Fruit fly (Drosophila melanogaster) whole organism, embryonic: ENCODE measurements around the gene CG42822.

Source experiments
- ATbp ChIP-seq: fragments of 200-800 bp; sonication (Bioruptor generic); optimal IDR thresholded peaks from 2 replicates; lab custom pipeline; 2017; ENCODE audit warnings: missing biosample characterization, mild to moderate bottlenecking, missing genetic modification characterization, missing genetic modification reagents
- CG10366 ChIP-seq: fragments of 200-800 bp; sonication (Bioruptor generic); IDR thresholded peaks from 2 replicates; pipeline ENCODE4 v1.3.6; 2022; ENCODE audit warnings: missing biosample characterization, missing genetic modification characterization
- CG10654 ChIP-seq: fragments of 200-800 bp; sonication (Bioruptor generic); optimal IDR thresholded peaks from 2 replicates; lab custom pipeline; 2016; ENCODE audit warnings: missing biosample characterization, missing genetic modification characterization
- CG11247 ChIP-seq: fragments of 200-800 bp; sonication (Bioruptor generic); IDR thresholded peaks from 2 replicates; pipeline ENCODE4 v1.3.6; 2022; ENCODE audit warnings: missing biosample characterization, missing genetic modification characterization
- CG11456 ChIP-seq: fragments of 200-800 bp; sonication (Bioruptor generic); IDR thresholded peaks from 3 replicates; pipeline ENCODE4 v1.3.6; 2022; ENCODE audit warnings: missing biosample characterization, missing genetic modification characterization
- CG13296 ChIP-seq: fragments of 200-800 bp; sonication (Bioruptor generic); optimal IDR thresholded peaks from 3 replicates; lab custom pipeline; 2018; ENCODE audit warnings: missing biosample characterization, mild to moderate bottlenecking, missing genetic modification characterization
- CG15011 ChIP-seq: fragments of 200-800 bp; sonication (Bioruptor generic); optimal IDR thresholded peaks from 3 replicates; lab custom pipeline; 2018; ENCODE audit warnings: missing biosample characterization, mild to moderate bottlenecking, missing genetic modification characterization
- CG17186 ChIP-seq: fragments of 200-800 bp; sonication (Bioruptor generic); optimal IDR thresholded peaks from 3 replicates; lab custom pipeline; 2017; ENCODE audit warnings: missing biosample characterization, missing genetic modification reagents, missing genetic modification characterization
- CG1832 ChIP-seq: fragments of 200-800 bp; sonication (Bioruptor generic); optimal IDR thresholded peaks from 2 replicates; lab custom pipeline; 2017; ENCODE audit warnings: missing biosample characterization, mild to moderate bottlenecking, missing genetic modification characterization, inconsistent platforms
- CG18619 ChIP-seq: fragments of 200-800 bp; sonication (Bioruptor generic); optimal IDR thresholded peaks from 3 replicates; lab custom pipeline; 2017; ENCODE audit warnings: missing biosample characterization, mild to moderate bottlenecking, missing genetic modification characterization
- CG2199 ChIP-seq: fragments of 200-800 bp; sonication (Bioruptor generic); IDR thresholded peaks from 3 replicates; pipeline ENCODE4 v1.3.6; 2022; ENCODE audit warnings: missing biosample characterization, missing genetic modification characterization
- CG2712 ChIP-seq: fragments of 200-800 bp; optimal IDR thresholded peaks from 3 replicates; lab custom pipeline; 2019; ENCODE audit warnings: missing biosample characterization, mild to moderate bottlenecking, missing genetic modification characterization, moderate library complexity
- CG32772 ChIP-seq: fragments of 200-800 bp; sonication (Bioruptor generic); IDR thresholded peaks from 2 replicates; pipeline ENCODE4 v1.3.6; 2022; ENCODE audit warnings: missing biosample characterization, missing genetic modification characterization
- CG4820 ChIP-seq: fragments of 200-800 bp; sonication (Bioruptor generic); optimal IDR thresholded peaks from 3 replicates; lab custom pipeline; 2016; ENCODE audit warnings: missing biosample characterization, missing genetic modification characterization
- CG6683 ChIP-seq: fragments of 200-800 bp; sonication (Bioruptor generic); optimal IDR thresholded peaks from 2 replicates; lab custom pipeline; 2017; ENCODE audit warnings: missing biosample characterization, mild to moderate bottlenecking, missing genetic modification characterization, missing genetic modification reagents
- CG8089 ChIP-seq: fragments of 200-800 bp; sonication (Bioruptor generic); optimal IDR thresholded peaks from 3 replicates; lab custom pipeline; 2016; ENCODE audit warnings: missing biosample characterization, missing genetic modification characterization
- CG9876 ChIP-seq: fragments of 200-800 bp; sonication (Bioruptor generic); optimal IDR thresholded peaks from 2 replicates; lab custom pipeline; 2016; ENCODE audit warnings: missing biosample characterization, missing genetic modification characterization
- CrebB ChIP-seq: fragments of 200-800 bp; sonication (Bioruptor generic); optimal IDR thresholded peaks from 3 replicates; lab custom pipeline; 2018; ENCODE audit warnings: missing biosample characterization, mild to moderate bottlenecking, missing genetic modification characterization
- D ChIP-seq, 2 experiments: fragments of 200-800 bp in 1 of 2; fragments of >200 bp in 1 of 2; sonication (Bioruptor generic) in 1 of 2; optimal IDR thresholded peaks; 2 replicates in 1 of 2; 3 replicates in 1 of 2; lab custom pipeline; 2017; ENCODE audit warnings: mild to moderate bottlenecking in 1 of 2, missing biosample characterization in 1 of 2, missing genetic modification characterization in 1 of 2, missing genetic modification reagents in 1 of 2
- Drgx ChIP-seq: fragments of 200-800 bp; sonication (Bioruptor generic); IDR thresholded peaks from 2 replicates; pipeline ENCODE4 v1.3.6; 2022; ENCODE audit warnings: missing biosample characterization, missing genetic modification characterization
- Gug ChIP-seq: fragments of 200-800 bp; sonication (Bioruptor generic); IDR thresholded peaks from 4 replicates; pipeline ENCODE4 v1.3.6; 2022; ENCODE audit warnings: missing biosample characterization, missing genetic modification characterization
- Mad ChIP-seq: fragments of 200-800 bp; sonication (Bioruptor generic); optimal IDR thresholded peaks from 2 replicates; lab custom pipeline; 2016; ENCODE audit warnings: missing biosample characterization, missing genetic modification characterization
- Meics ChIP-seq: fragments of 200-800 bp; sonication (Bioruptor generic); optimal IDR thresholded peaks from 2 replicates; lab custom pipeline; 2017; ENCODE audit warnings: missing biosample characterization, mild to moderate bottlenecking, missing genetic modification characterization
- Myb ChIP-seq: fragments of 200-800 bp; sonication (Bioruptor generic); optimal IDR thresholded peaks from 2 replicates; lab custom pipeline; 2016; ENCODE audit warnings: missing biosample characterization, missing genetic modification characterization
- Poxn ChIP-seq: fragments of 200-800 bp; sonication (Bioruptor generic); IDR thresholded peaks from 2 replicates; pipeline ENCODE4 v1.3.6; 2022; ENCODE audit warnings: missing biosample characterization, missing genetic modification characterization
- Scr ChIP-seq: fragments of 200-800 bp; sonication (Bioruptor generic); IDR thresholded peaks from 2 replicates; pipeline ENCODE4 v1.3.6; 2022; ENCODE audit warnings: missing biosample characterization, missing genetic modification characterization; ENCODE audit not compliant: partially characterized antibody
- Tbp ChIP-seq: fragments of >200 bp; optimal IDR thresholded peaks from 2 replicates; lab custom pipeline; 2018; ENCODE audit warnings: missing biosample characterization, missing genetic modification characterization
- Xrp1 ChIP-seq: fragments of 200-800 bp; sonication (Bioruptor generic); IDR thresholded peaks from 2 replicates; pipeline ENCODE4 v1.3.6; 2022; ENCODE audit warnings: missing biosample characterization, missing genetic modification characterization
- al ChIP-seq: fragments of 200-800 bp; sonication (Bioruptor generic); IDR thresholded peaks from 2 replicates; pipeline ENCODE4 v1.3.6; 2022; ENCODE audit warnings: missing biosample characterization, missing genetic modification characterization
- chinmo ChIP-seq: fragments of 200-800 bp; sonication (Bioruptor generic); IDR thresholded peaks from 4 replicates; pipeline ENCODE4 v1.3.6; 2022; ENCODE audit warnings: missing biosample characterization, missing genetic modification characterization; ENCODE audit not compliant: partially characterized antibody
- disco-r ChIP-seq: fragments of 200-800 bp; sonication (Bioruptor generic); optimal IDR thresholded peaks from 2 replicates; lab custom pipeline; 2016; ENCODE audit warnings: missing biosample characterization, missing genetic modification characterization
- dmrt11E ChIP-seq: fragments of 200-800 bp; sonication (Bioruptor generic); optimal IDR thresholded peaks from 3 replicates; lab custom pipeline; 2018; ENCODE audit warnings: missing biosample characterization, mild to moderate bottlenecking, missing genetic modification characterization, moderate library complexity
- eve ChIP-seq, 2 experiments: fragments of >200 bp; optimal IDR thresholded peaks; 2 replicates each; lab custom pipeline; 2017; ENCODE audit warnings: missing biosample characterization in 2 of 2, missing genetic modification characterization in 2 of 2
- fru ChIP-seq: fragments of >200 bp; optimal IDR thresholded peaks from 2 replicates; lab custom pipeline; 2017
- lmd ChIP-seq: fragments of 200-800 bp; sonication (Bioruptor generic); IDR thresholded peaks from 2 replicates; pipeline ENCODE4 v1.3.6; 2022; ENCODE audit warnings: missing biosample characterization, missing genetic modification characterization
- lov ChIP-seq, 2 experiments: fragments of 200-800 bp in 1 of 2; fragments of >200 bp in 1 of 2; sonication (Bioruptor generic) in 1 of 2; IDR thresholded peaks in 1 of 2; optimal IDR thresholded peaks in 1 of 2; 2 replicates in 1 of 2; 3 replicates in 1 of 2; pipeline versions ENCODE4 v1.3.6 to Lab custom; 2017 to 2022; ENCODE audit warnings: missing biosample characterization in 1 of 2, missing genetic modification characterization in 1 of 2
- nmo ChIP-seq: fragments of 200-800 bp; sonication (Bioruptor generic); optimal IDR thresholded peaks from 2 replicates; lab custom pipeline; 2018; ENCODE audit warnings: missing biosample characterization, mild to moderate bottlenecking, missing genetic modification characterization, moderate library complexity
- org-1 ChIP-seq: fragments of 200-800 bp; sonication (Bioruptor generic); optimal IDR thresholded peaks from 2 replicates; lab custom pipeline; 2017; ENCODE audit warnings: missing biosample characterization, missing genetic modification characterization
- pan ChIP-seq, 4 experiments: fragments of >200 bp in 3 of 4; fragments of 200-800 bp in 1 of 4; sonication (Bioruptor generic) in 1 of 4; optimal IDR thresholded peaks in 3 of 4; IDR thresholded peaks in 1 of 4; 2 replicates each; pipeline versions ENCODE4 v1.3.6 to Lab custom; 2017 to 2022; ENCODE audit warnings: missing biosample characterization in 2 of 4, missing genetic modification characterization in 2 of 4, mixed read lengths in 1 of 4
- pho ChIP-seq: fragments of 200-800 bp; sonication (Bioruptor generic); optimal IDR thresholded peaks from 2 replicates; lab custom pipeline; 2016; ENCODE audit warnings: missing biosample characterization, missing genetic modification characterization
- shn ChIP-seq: fragments of 200-800 bp; sonication (Bioruptor generic); optimal IDR thresholded peaks from 3 replicates; lab custom pipeline; 2016; ENCODE audit warnings: missing biosample characterization, missing genetic modification characterization
- sisA ChIP-seq: fragments of 200-800 bp; sonication (Bioruptor generic); IDR thresholded peaks from 2 replicates; pipeline ENCODE4 v1.3.6; 2022; ENCODE audit warnings: missing biosample characterization, missing genetic modification characterization
- slp2 ChIP-seq: fragments of 200-800 bp; sonication (Bioruptor generic); optimal IDR thresholded peaks from 2 replicates; lab custom pipeline; 2016; ENCODE audit warnings: missing biosample characterization, missing genetic modification characterization
- tap ChIP-seq: fragments of 200-800 bp; optimal IDR thresholded peaks from 3 replicates; lab custom pipeline; 2019; ENCODE audit warnings: missing biosample characterization, mild to moderate bottlenecking, missing genetic modification characterization, moderate library complexity
- tio ChIP-seq: fragments of 200-800 bp; sonication (Bioruptor generic); optimal IDR thresholded peaks from 2 replicates; lab custom pipeline; 2017; ENCODE audit warnings: missing biosample characterization, missing genetic modification characterization, inconsistent platforms
- vfl ChIP-seq: fragments of 200-800 bp; sonication (Bioruptor generic); optimal IDR thresholded peaks from 2 replicates; lab custom pipeline; 2016; ENCODE audit warnings: missing biosample characterization, missing genetic modification characterization
- wdn ChIP-seq: fragments of 200-800 bp; sonication (Bioruptor generic); IDR thresholded peaks from 2 replicates; pipeline ENCODE4 v1.3.6; 2022; ENCODE audit warnings: missing biosample characterization, missing genetic modification characterization
- zen ChIP-seq: fragments of 200-800 bp; sonication (Bioruptor generic); optimal IDR thresholded peaks from 3 replicates; lab custom pipeline; 2018; ENCODE audit warnings: missing biosample characterization, mild to moderate bottlenecking, missing genetic modification characterization, moderate library complexity
- zf30C ChIP-seq: fragments of 200-800 bp; sonication (Bioruptor generic); optimal IDR thresholded peaks from 3 replicates; lab custom pipeline; 2018; ENCODE audit warnings: missing biosample characterization, mild to moderate bottlenecking, missing genetic modification characterization

The CG42822 gene

dm6 chr3R:17386168-17386819 is 27.4 kb upstream of the CG42822 start (continued):
- peak; percentile 1 for TF ChIP-seq tio (GFP tag; lab: Kevin White, UChicago)
- no peak for TF ChIP-seq Poxn (GFP tag; lab: Robert Waterston, UW)
- TF ChIP-seq CG15011, result no peak
- TF ChIP-seq CG10366, result peak; percentile 82
- TF ChIP-seq shn, result no peak
- peak; percentile 52 for TF ChIP-seq Meics (GFP tag; lab: Kevin White, UChicago)
- TF ChIP-seq CG4820 (GFP tag; lab: Kevin White, UChicago), result peak; percentile 74
- TF ChIP-seq D (optimal IDR thresholded peaks at IDR 0.05; lab: Kevin White, UChicago), result no peak
- peak; percentile 75 for TF ChIP-seq D (GFP tag; optimal IDR thresholded peaks at IDR 0.05; lab: Kevin White, UChicago)
- TF ChIP-seq CG6683 (GFP tag; lab: Kevin White, UChicago), result no peak
- peak; percentile 43 for TF ChIP-seq CG18619 (GFP tag; lab: Kevin White, UChicago)
- no peak for TF ChIP-seq zf30C (GFP tag; lab: Kevin White, UChicago)
- TF ChIP-seq al, result no peak
- no peak for TF ChIP-seq vfl
- TF ChIP-seq CG17186 (GFP tag; lab: Kevin White, UChicago), result peak; percentile 22
- no peak for TF ChIP-seq disco-r (GFP tag; lab: Kevin White, UChicago)
- TF ChIP-seq CG9876 (GFP tag; lab: Kevin White, UChicago), result no peak
- TF ChIP-seq dmrt11E (tag; lab: Kevin White, UChicago), result peak; percentile 67
- TF ChIP-seq fru (lab: Kevin White, UChicago), result no peak
- peak; percentile 27; the same call in 1 of the 2 replicates for TF ChIP-seq wdn (GFP tag; lab: Robert Waterston, UW)
- no peak for TF ChIP-seq lov (optimal IDR thresholded peaks at IDR 0.05; lab: Kevin White, UChicago)
- no peak for TF ChIP-seq lov (GFP tag; IDR thresholded peaks at IDR 0.05; lab: Robert Waterston, UW)
- TF ChIP-seq CG2199 (GFP tag; lab: Robert Waterston, UW), result peak; percentile 43; the same call in 1 of the 3 replicates
- peak; percentile 56; the same call in 1 of the 2 replicates for TF ChIP-seq CG11247 (GFP tag; lab: Robert Waterston, UW)
- peak; percentile 37 for TF ChIP-seq CG8089 (GFP tag; lab: Kevin White, UChicago)
- peak; percentile 77 for TF ChIP-seq ATbp
- peak; percentile 77 for TF ChIP-seq sisA (GFP tag; lab: Robert Waterston, UW)
- no peak for TF ChIP-seq Mad (GFP tag; lab: Kevin White, UChicago)
- TF ChIP-seq CG1832, result no peak
- TF ChIP-seq org-1 (GFP tag; lab: Kevin White, UChicago), result peak; percentile 8
- TF ChIP-seq chinmo (GFP tag; lab: Robert Waterston, UW), result no peak
- TF ChIP-seq Gug (GFP tag; lab: Robert Waterston, UW), result peak; percentile 66; the same call in 3 of the 4 replicates
- peak; percentile 74 for TF ChIP-seq tap (tag; lab: Kevin White, UChicago)
- TF ChIP-seq zen (tag; lab: Kevin White, UChicago), result peak; percentile 35
- TF ChIP-seq CG11456, result 0 out of 3 replicates have a peak, but pooled peaks have one; percentile 24
- TF ChIP-seq CG10654 (GFP tag; lab: Kevin White, UChicago), result peak; percentile 53
- TF ChIP-seq Myb (GFP tag; lab: Kevin White, UChicago), result no peak
- peak; percentile 1 for TF ChIP-seq CG13296 (GFP tag; lab: Kevin White, UChicago)
- peak; percentile 12 for TF ChIP-seq slp2 (GFP tag; lab: Kevin White, UChicago)
- TF ChIP-seq CG32772 (GFP tag; lab: Robert Waterston, UW), result peak; percentile 69
- peak; percentile 82 for TF ChIP-seq CG2712 (tag; lab: Kevin White, UChicago)
- TF ChIP-seq Drgx (GFP tag; lab: Robert Waterston, UW), result peak; percentile 87
- TF ChIP-seq lmd, result peak; percentile 69
- TF ChIP-seq Xrp1 (GFP tag; lab: Robert Waterston, UW), result peak; percentile 86
- no peak for TF ChIP-seq pan (optimal IDR thresholded peaks at IDR 0.05; lab: Kevin White, UChicago)
- TF ChIP-seq pan (GFP tag; optimal IDR thresholded peaks at IDR 0.05 in 1 of 2, IDR thresholded peaks at IDR 0.05 in 1 of 2), result peak in 1 of 2 experiments; percentile 76
- no peak for TF ChIP-seq CrebB (tag; lab: Kevin White, UChicago)
- TF ChIP-seq Tbp, result no peak
- TF ChIP-seq Scr (GFP tag; lab: Robert Waterston, UW), result no peak
- TF ChIP-seq eve (GFP tag; optimal IDR thresholded peaks at IDR 0.05; lab: Kevin White, UChicago), result peak in 1 of 2 experiments; percentile 57
- TF ChIP-seq pho (GFP tag; lab: Kevin White, UChicago), result no peak
- TF ChIP-seq nmo (GFP tag; lab: Kevin White, UChicago), result peak; percentile 74
